Worm (Caenorhabditis elegans) whole organism, L3 larva: Measurements from ENCODE around the gene F13D12.8.

ENCODE experiments used
- aly-2 ChIP-seq: fragments of 150-350 bp; optimal IDR thresholded peaks from 2 replicates; lab custom pipeline; 2014; ENCODE audit warnings: missing biosample characterization, missing genetic modification characterization
- ama-1 ChIP-seq: fragments of 150-350 bp; optimal IDR thresholded peaks from 2 replicates; lab custom pipeline; 2018
- elt-3 ChIP-seq, 3 experiments: fragments of 150-350 bp in 1 of 3; sonication (generic microtip) in 2 of 3; optimal IDR thresholded peaks; 2 replicates in 2 of 3; 4 replicates in 1 of 3; lab custom pipeline; 2014 to 2017; ENCODE audit warnings: missing biosample characterization in 3 of 3, missing genetic modification characterization in 3 of 3
- jun-1 ChIP-seq: fragments of 150-350 bp; optimal IDR thresholded peaks from 2 replicates; lab custom pipeline; 2014; ENCODE audit warnings: missing biosample characterization, missing genetic modification reagents, missing genetic modification characterization
- lin-15B ChIP-seq: fragments of 150-350 bp; optimal IDR thresholded peaks from 2 replicates; lab custom pipeline; 2014; ENCODE audit warnings: missing biosample characterization, missing genetic modification characterization
- mdl-1 ChIP-seq: fragments of 150-350 bp; optimal IDR thresholded peaks from 2 replicates; lab custom pipeline; 2014; ENCODE audit warnings: missing biosample characterization, missing genetic modification characterization
- nfya-1 ChIP-seq: sonication (generic microtip); optimal IDR thresholded peaks from 2 replicates; lab custom pipeline; 2017; ENCODE audit warnings: missing genetic modification characterization, mild to moderate bottlenecking, missing compliant biosample characterization, antibody characterized with exemption, moderate library complexity; ENCODE audit not compliant: insufficient read depth
- nhr-12 ChIP-seq: fragments of 150-350 bp; optimal IDR thresholded peaks from 2 replicates; lab custom pipeline; 2014; ENCODE audit warnings: missing biosample characterization, missing genetic modification characterization
- nhr-237 ChIP-seq: fragments of 150-350 bp; optimal IDR thresholded peaks from 2 replicates; lab custom pipeline; 2014; ENCODE audit warnings: missing biosample characterization, missing genetic modification characterization
- nhr-77 ChIP-seq: fragments of 150-350 bp; optimal IDR thresholded peaks from 2 replicates; lab custom pipeline; 2014; ENCODE audit warnings: missing biosample characterization, missing genetic modification characterization
- snpc-4 ChIP-seq: fragments of 150-350 bp; optimal IDR thresholded peaks from 2 replicates; lab custom pipeline; 2014; ENCODE audit warnings: missing biosample characterization, missing genetic modification characterization
- unc-62 ChIP-seq: fragments of 150-350 bp; sonication (generic microtip); optimal IDR thresholded peaks from 4 replicates; lab custom pipeline; 2014; ENCODE audit warnings: missing biosample characterization, missing genetic modification reagents, missing genetic modification characterization
- zag-1 ChIP-seq: fragments of 150-350 bp; optimal IDR thresholded peaks from 2 replicates; lab custom pipeline; 2014; ENCODE audit warnings: missing biosample characterization, missing genetic modification characterization
- ztf-4 ChIP-seq: fragments of 150-350 bp; optimal IDR thresholded peaks from 2 replicates; lab custom pipeline; 2014; ENCODE audit warnings: missing biosample characterization, missing genetic modification characterization

DNA sequence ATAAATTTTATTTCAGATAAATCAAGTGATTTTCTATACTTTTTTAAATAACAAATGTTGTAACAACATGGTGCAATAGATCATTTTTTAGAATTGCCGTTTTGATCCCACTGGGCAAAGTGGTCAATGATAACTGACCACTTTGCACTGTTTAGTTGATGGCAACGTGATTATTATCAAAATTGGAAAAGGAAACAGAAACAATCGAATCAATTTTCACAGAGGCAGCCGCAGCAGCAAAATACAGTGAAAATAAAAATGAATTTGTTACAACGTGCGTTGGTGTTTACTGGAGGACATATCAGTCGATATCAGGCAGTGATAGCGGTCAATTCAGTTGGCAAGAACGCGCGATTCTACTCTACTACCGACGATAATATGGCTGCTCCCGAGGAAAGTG is 26.6 kb downstream of the F13D12.8 start, which contains the start of gene VF13D12L.3:
- TF ChIP-seq ama-1 (lab: Kevin White, UChicago) (no peak), ztf-4 (tag; lab: Kevin White, UChicago) (no peak), nhr-77 (tag; lab: Kevin White, UChicago) (no peak), unc-62 (GFP tag; lab: Kevin White, UChicago) (no peak), mdl-1 (no peak), aly-2 (no peak), elt-3 (tag; optimal IDR thresholded peaks at IDR 0.05; lab: Kevin White, UChicago) (no peak), nfya-1 (tag; lab: Kevin White, UChicago) (no peak), jun-1 (no peak), zag-1 (no peak), nhr-12 (tag; lab: Kevin White, UChicago) (no peak), snpc-4 (tag; lab: Kevin White, UChicago) (no peak), lin-15B (no peak), nhr-237 (tag; lab: Kevin White, UChicago) (no peak)
